Fruit fly (Drosophila melanogaster) whole organism, wandering third instar larva: ENCODE measurements around the gene Dlip2.

Experiments used
- CrebA ChIP-seq: fragments of 200-800 bp; sonication (Bioruptor generic); optimal IDR thresholded peaks from 2 replicates; lab custom pipeline; 2016; ENCODE audit warnings: missing biosample characterization, mild to moderate bottlenecking, missing genetic modification characterization, borderline replicate concordance
- N ChIP-seq: fragments of >200 bp; optimal IDR thresholded peaks from 2 replicates; lab custom pipeline; 2018; ENCODE audit warnings: missing biosample characterization, missing external identifiers, missing genetic modification characterization
- usp ChIP-seq: fragments of >200 bp; optimal IDR thresholded peaks from 2 replicates; lab custom pipeline; 2017; ENCODE audit warnings: missing biosample characterization, missing genetic modification characterization

dm6 chr3R:4654557-4655273, 9.3 kb upstream of the Dlip2 start, which contains the start of gene spartin:
- TF ChIP-seq N (no peak), usp (GFP tag; lab: Kevin White, UChicago) (no peak), CrebA (GFP tag; lab: Kevin White, UChicago) (no peak)
